Fruit fly (Drosophila melanogaster): ENCODE measurements around the gene Art8.

The Art8 gene

dm6 chr2L:10970134-10970533 is 40.8 kb downstream of the Art8 start, which contains the start of the genes Tmem214 and YL-1:
TSS of gene Tmem214 (minus strand) at chr2L:10970275.
TSS of gene YL-1 (plus strand) at chr2L:10970443.
- TF ChIP-seq CG17801 (GFP tag; optimal IDR thresholded peaks at IDR 0.05; ENCODE audit: partially characterized antibody) = peak; percentile 43

- TF ChIP-seq CG17801 (GFP tag; optimal IDR thresholded peaks at IDR 0.05; ENCODE audit: partially characterized antibody) = no peak
Measured at dm6 chr2L:10968009-10968383, 42.9 kb downstream of the Art8 start.

- TF ChIP-seq CG17801 (GFP tag; optimal IDR thresholded peaks at IDR 0.05; ENCODE audit: partially characterized antibody) = peak; percentile 22
Measured at dm6 chr2L:10967257-10968008, 43.5 kb downstream of the Art8 start.

dm6 chr2L:10965962-10966361 is 44.9 kb downstream of the Art8 start:
- TF ChIP-seq CG17801 (GFP tag; optimal IDR thresholded peaks at IDR 0.05; ENCODE audit: partially characterized antibody) = no peak

- TF ChIP-seq CG17801 (GFP tag; optimal IDR thresholded peaks at IDR 0.05; ENCODE audit: partially characterized antibody) = no peak
Measured at dm6 chr2L:10964493-10964892, 46.4 kb downstream of the Art8 start.

dm6 chr2L:10963979-10964378 is 46.9 kb downstream of the Art8 start, which contains the start of gene dpr2:
TSS of gene dpr2 (minus strand) at chr2L:10964153.
- TF ChIP-seq CG17801 (GFP tag; optimal IDR thresholded peaks at IDR 0.05; ENCODE audit: partially characterized antibody) = no peak
